Worm (Caenorhabditis elegans): Measurements from ENCODE around the gene ptr-25.

ce11 chrIII:10481497-10481896 is 6.4 kb upstream of the ptr-25 start:
- TF ChIP-seq dao-5 (tag; optimal IDR thresholded peaks at IDR 0.05): no peak
- TF ChIP-seq him-1 (tag; optimal IDR thresholded peaks at IDR 0.05): no peak
- TF ChIP-seq W03F9.2 (tag; optimal IDR thresholded peaks at IDR 0.05): no peak

All from whole organism, L4/young adult.